Fruit fly (Drosophila melanogaster) whole organism, prepupa: Measurements from ENCODE around the gene Acsx3.
A peak's percentile ranks its signal among the peaks of the same experiment; 100 is the strongest.

Experiments used
- CG11294 ChIP-seq: fragments of 200-800 bp; sonication (Bioruptor generic); IDR thresholded peaks from 2 replicates; pipeline ENCODE4 v1.3.6; 2022; ENCODE audit warnings: missing biosample characterization, missing genetic modification characterization
- CG1621 ChIP-seq: fragments of 200-800 bp; sonication (Bioruptor generic); optimal IDR thresholded peaks from 3 replicates; lab custom pipeline; 2018; ENCODE audit warnings: missing biosample characterization, mild to moderate bottlenecking, missing genetic modification characterization
- CG16779 ChIP-seq: fragments of 200-800 bp; sonication (Bioruptor generic); optimal IDR thresholded peaks from 3 replicates; lab custom pipeline; 2017; ENCODE audit warnings: missing biosample characterization, mild to moderate bottlenecking, missing genetic modification characterization
- CG3032 ChIP-seq: fragments of 200-800 bp; optimal IDR thresholded peaks from 2 replicates; lab custom pipeline; 2019; ENCODE audit warnings: missing biosample characterization, mild to moderate bottlenecking, missing genetic modification characterization, moderate library complexity
- CG34406 ChIP-seq: fragments of 200-800 bp; sonication (Bioruptor generic); optimal IDR thresholded peaks from 3 replicates; lab custom pipeline; 2016; ENCODE audit warnings: missing biosample characterization, missing genetic modification characterization
- CG4318 ChIP-seq: fragments of 200-800 bp; sonication (Bioruptor generic); optimal IDR thresholded peaks from 3 replicates; lab custom pipeline; 2017; ENCODE audit warnings: missing biosample characterization, mild to moderate bottlenecking, missing genetic modification characterization
- CG6808 ChIP-seq: fragments of 200-800 bp; sonication (Bioruptor generic); optimal IDR thresholded peaks from 3 replicates; lab custom pipeline; 2017; ENCODE audit warnings: missing biosample characterization, missing genetic modification characterization, mild to moderate bottlenecking, moderate library complexity, missing genetic modification reagents
- CG6854 ChIP-seq: fragments of 200-800 bp; sonication (Bioruptor generic); optimal IDR thresholded peaks from 2 replicates; lab custom pipeline; 2017; ENCODE audit warnings: missing biosample characterization, mild to moderate bottlenecking, missing genetic modification characterization
- CG7368 ChIP-seq: fragments of 200-800 bp; sonication (Bioruptor generic); optimal IDR thresholded peaks from 3 replicates; lab custom pipeline; 2016; ENCODE audit warnings: missing biosample characterization, missing genetic modification characterization
- CG8119 ChIP-seq: fragments of 200-800 bp; sonication (Bioruptor generic); IDR thresholded peaks from 3 replicates; pipeline ENCODE4 v1.3.6; 2022; ENCODE audit warnings: missing biosample characterization, missing genetic modification characterization
- CG8632 ChIP-seq: fragments of 200-800 bp; sonication (Bioruptor generic); optimal IDR thresholded peaks from 3 replicates; lab custom pipeline; 2016; ENCODE audit warnings: missing biosample characterization, missing genetic modification characterization
- Eip78C ChIP-seq: fragments of 200-800 bp; sonication (Bioruptor generic); peaks from one replicate; lab custom pipeline; 2016; ENCODE audit warnings: missing biosample characterization, missing genetic modification characterization
- Eip93F ChIP-seq: fragments of 200-800 bp; sonication (Bioruptor generic); optimal IDR thresholded peaks from 2 replicates; lab custom pipeline; 2016; ENCODE audit warnings: missing biosample characterization, mild to moderate bottlenecking, missing genetic modification characterization
- Gug ChIP-seq: fragments of 200-800 bp; sonication (Bioruptor generic); IDR thresholded peaks from 2 replicates; pipeline ENCODE4 v1.3.6; 2022; ENCODE audit warnings: missing biosample characterization, missing genetic modification characterization
- Met ChIP-seq: fragments of 200-800 bp; sonication (Bioruptor generic); optimal IDR thresholded peaks from 3 replicates; lab custom pipeline; 2016; ENCODE audit warnings: missing biosample characterization, missing genetic modification characterization
- OdsH ChIP-seq: fragments of 200-800 bp; sonication (Bioruptor generic); optimal IDR thresholded peaks from 3 replicates; lab custom pipeline; 2016; ENCODE audit warnings: missing biosample characterization, missing genetic modification characterization
- Sox102F ChIP-seq: fragments of 200-800 bp; sonication (Bioruptor generic); optimal IDR thresholded peaks from 2 replicates; lab custom pipeline; 2016; ENCODE audit warnings: missing biosample characterization, mild to moderate bottlenecking, missing genetic modification characterization
- Sox14 ChIP-seq: fragments of 200-800 bp; sonication (Bioruptor generic); optimal IDR thresholded peaks from 3 replicates; lab custom pipeline; 2016; ENCODE audit warnings: missing biosample characterization, missing genetic modification characterization
- achi ChIP-seq: fragments of 200-800 bp; sonication (Bioruptor generic); optimal IDR thresholded peaks from 3 replicates; lab custom pipeline; 2016; ENCODE audit warnings: missing biosample characterization, missing genetic modification characterization
- dac ChIP-seq: fragments of 200-800 bp; sonication (Bioruptor generic); optimal IDR thresholded peaks from 2 replicates; lab custom pipeline; 2017; ENCODE audit warnings: missing biosample characterization, mild to moderate bottlenecking, missing genetic modification characterization
- esn ChIP-seq: fragments of 200-800 bp; sonication (Bioruptor generic); optimal IDR thresholded peaks from 2 replicates; lab custom pipeline; 2016; ENCODE audit warnings: missing biosample characterization, mild to moderate bottlenecking, missing genetic modification characterization, moderate library complexity
- fd59A ChIP-seq: fragments of 200-800 bp; sonication (Bioruptor generic); optimal IDR thresholded peaks from 2 replicates; lab custom pipeline; 2017; ENCODE audit warnings: missing biosample characterization, mild to moderate bottlenecking, missing genetic modification characterization, missing genetic modification reagents
- fkh ChIP-seq: fragments of 200-800 bp; sonication (Bioruptor generic); optimal IDR thresholded peaks from 3 replicates; lab custom pipeline; 2017; ENCODE audit warnings: missing biosample characterization, mild to moderate bottlenecking, missing genetic modification characterization, moderate library complexity
- lz ChIP-seq: fragments of 200-800 bp; sonication (Bioruptor generic); optimal IDR thresholded peaks from 3 replicates; lab custom pipeline; 2016; ENCODE audit warnings: missing biosample characterization, missing genetic modification characterization
- salr ChIP-seq, 2 experiments: fragments of 200-800 bp; sonication (Bioruptor generic); optimal IDR thresholded peaks; 3 replicates each; lab custom pipeline; 2016 to 2018; ENCODE audit warnings: missing biosample characterization in 2 of 2, missing genetic modification characterization in 2 of 2, mild to moderate bottlenecking in 1 of 2
- svp ChIP-seq: fragments of 200-800 bp; sonication (Bioruptor generic); peaks from one replicate; lab custom pipeline; 2016; ENCODE audit warnings: missing biosample characterization, missing genetic modification characterization

Gene Acsx3

DNA sequence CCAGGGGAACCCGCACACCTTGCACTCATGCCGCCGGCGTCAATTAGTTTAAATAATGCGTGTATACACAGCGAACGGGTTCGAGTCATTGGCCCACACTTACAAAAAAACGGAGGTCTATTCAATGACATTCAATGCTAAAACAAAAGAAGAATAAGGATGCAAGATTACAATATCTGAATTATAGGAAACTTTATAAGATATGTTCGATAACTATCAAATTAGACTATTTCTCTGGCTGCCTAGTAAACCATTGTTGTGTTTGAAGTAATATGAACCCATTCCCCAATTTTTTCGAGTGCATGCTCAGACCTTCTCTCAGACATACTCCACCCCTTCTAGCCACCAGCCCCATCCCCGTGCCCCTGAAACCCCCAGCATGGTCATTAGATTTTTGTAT lies 39.9 kb downstream of the Acsx3 start (continued):
- TF ChIP-seq lz (no peak), Sox14 (GFP tag; lab: Kevin White, UChicago) (no peak), CG6854 (no peak), fkh (GFP tag; lab: Kevin White, UChicago) (no peak), CG1621 (tag; lab: Kevin White, UChicago) (no peak), salr (GFP tag; optimal IDR thresholded peaks at IDR 0.05; lab: Kevin White, UChicago) (no peak), CG8632 (GFP tag; lab: Kevin White, UChicago) (no peak), Gug (GFP tag; lab: Robert Waterston, UW) (no peak), CG8119 (GFP tag; lab: Robert Waterston, UW) (peak; percentile 42; the same call in 1 of the 3 replicates), Met (no peak)
- TF ChIP-seq, all 60 proteins: peak for 7

DNA sequence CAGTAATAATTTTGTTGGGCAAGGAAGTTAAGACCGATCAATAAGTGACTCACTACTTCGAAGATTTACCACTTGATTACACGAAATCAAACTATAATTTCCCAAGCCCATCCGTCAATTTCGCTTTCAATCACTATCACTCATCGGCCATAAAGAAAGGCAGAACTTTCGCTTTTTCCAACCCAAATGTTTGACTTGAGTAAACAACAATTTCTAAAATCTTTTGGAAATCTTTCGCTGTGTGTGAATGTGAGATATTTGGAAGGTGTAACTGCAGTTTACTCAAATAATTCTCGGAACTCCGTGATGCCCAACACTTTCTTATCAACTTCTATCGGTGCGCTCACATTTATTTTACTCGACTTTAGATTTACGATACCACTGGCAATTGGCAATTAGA lies 41.1 kb downstream of the Acsx3 start:
- TF ChIP-seq esn (GFP tag; lab: Kevin White, UChicago), result no peak
- TF ChIP-seq fkh (GFP tag; lab: Kevin White, UChicago), result peak; percentile 13

DNA sequence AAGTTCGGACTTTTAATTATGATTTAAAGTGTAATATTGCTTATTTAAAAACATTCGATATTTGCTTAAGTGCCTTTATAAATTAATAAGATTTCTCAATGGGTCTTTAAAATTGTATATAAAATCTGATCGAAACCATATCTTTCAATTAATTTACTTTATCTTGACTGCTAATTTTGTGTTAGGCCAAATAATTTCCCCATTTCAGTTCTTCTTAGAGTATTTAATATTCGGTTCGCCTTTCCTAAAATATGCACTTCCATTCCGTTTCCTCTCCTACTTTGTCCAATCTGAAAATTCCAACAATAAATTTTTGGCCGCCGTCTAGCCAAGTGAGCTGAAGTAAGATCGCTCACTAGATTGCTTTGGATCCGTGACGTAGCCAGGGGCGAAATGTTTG lies 43.4 kb downstream of the Acsx3 start:
- TF ChIP-seq CG7368 (no peak), CG11294 (GFP tag; lab: Robert Waterston, UW) (no peak), CG3032 (tag; lab: Kevin White, UChicago) (no peak), Sox102F (no peak), achi (GFP tag; lab: Kevin White, UChicago) (no peak)
- TF ChIP-seq, all 60 proteins: peak for 0

DNA sequence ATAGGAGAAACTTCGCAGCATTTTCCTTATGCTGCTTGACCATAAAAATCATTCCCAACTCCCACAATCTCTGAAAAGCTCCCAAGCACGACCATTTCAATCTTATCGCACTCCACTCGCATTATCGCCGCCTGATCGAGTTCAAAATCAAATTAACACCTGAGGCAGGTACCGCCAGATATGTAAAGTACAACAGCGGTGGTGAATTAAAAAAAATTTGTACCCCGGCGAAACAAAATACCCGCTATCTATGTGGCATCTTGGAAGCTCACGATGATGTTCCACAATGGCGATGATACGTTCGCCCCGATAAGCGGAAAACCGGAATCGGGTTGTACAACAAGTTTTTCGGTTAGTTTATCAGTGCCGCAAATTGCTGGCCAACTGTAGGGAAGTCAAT lies 45.3 kb downstream of the Acsx3 start:
- no peak for TF ChIP-seq Eip93F (GFP tag; lab: Kevin White, UChicago)
- no peak for TF ChIP-seq OdsH (GFP tag; lab: Kevin White, UChicago)
- TF ChIP-seq salr (GFP tag; optimal IDR thresholded peaks at IDR 0.05; lab: Kevin White, UChicago), result no peak
- no peak for TF ChIP-seq CG16779 (tag; lab: Kevin White, UChicago)

DNA sequence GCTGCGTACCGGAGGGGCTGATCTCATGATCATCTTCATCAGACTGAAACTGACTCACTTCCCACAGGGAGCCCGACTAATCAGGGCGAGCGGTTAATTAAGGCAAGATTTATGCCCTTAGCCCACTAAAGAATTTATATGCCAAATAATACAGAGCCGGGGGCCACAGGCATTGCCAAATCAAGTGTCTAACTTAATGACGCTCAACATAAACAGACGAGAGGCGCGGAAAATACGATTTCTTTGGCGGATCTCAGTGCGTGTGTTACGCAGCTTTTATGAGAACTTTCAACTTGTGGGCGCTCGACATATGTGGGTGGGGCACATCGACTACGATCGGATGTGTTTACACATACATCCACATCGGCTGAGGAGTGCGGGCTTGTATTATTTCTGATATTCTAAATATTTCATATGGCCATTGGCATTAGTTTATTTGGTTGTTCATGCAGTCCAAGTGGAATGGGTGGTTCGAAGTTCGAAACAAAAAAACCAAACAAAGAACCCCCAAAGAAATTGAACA lies 45.8 kb downstream of the Acsx3 start:
- TF ChIP-seq Eip78C (GFP tag; lab: Kevin White, UChicago), result no peak
- no peak for TF ChIP-seq salr (GFP tag; optimal IDR thresholded peaks at IDR 0.05; lab: Kevin White, UChicago)
- no peak for TF ChIP-seq CG4318 (GFP tag; lab: Kevin White, UChicago)
- TF ChIP-seq Gug (GFP tag; lab: Robert Waterston, UW), result no peak
- TF ChIP-seq fd59A (GFP tag; lab: Kevin White, UChicago), result no peak
- TF ChIP-seq CG6808 (GFP tag; lab: Kevin White, UChicago), result no peak
- TF ChIP-seq, all 60 proteins: peak for 0

DNA sequence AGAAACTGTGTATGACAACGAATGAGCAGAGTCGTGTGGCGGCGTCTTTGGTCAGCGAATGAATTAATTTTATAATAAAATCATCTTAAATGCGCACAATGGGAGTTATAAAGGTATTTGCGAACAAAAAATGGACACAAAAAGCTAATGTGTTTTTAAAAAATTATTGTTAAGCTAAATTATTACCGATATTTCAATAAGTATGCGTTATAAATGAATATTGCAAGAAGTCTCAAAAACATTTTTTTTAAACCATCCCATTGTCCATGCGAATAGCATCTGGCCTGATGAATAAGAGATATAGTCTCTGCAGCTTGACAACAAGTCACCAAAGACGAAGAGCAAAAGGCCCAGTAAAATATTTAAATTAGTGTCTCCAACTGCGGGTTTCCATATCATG lies 49.9 kb downstream of the Acsx3 start:
- TF ChIP-seq CG34406 (GFP tag; lab: Kevin White, UChicago) (peak; percentile 8), svp (GFP tag; lab: Kevin White, UChicago) (peak; percentile 49), dac (GFP tag; lab: Kevin White, UChicago) (no peak), Sox14 (GFP tag; lab: Kevin White, UChicago) (no peak), CG3032 (tag; lab: Kevin White, UChicago) (no peak), Eip78C (GFP tag; lab: Kevin White, UChicago) (peak; percentile 25), esn (GFP tag; lab: Kevin White, UChicago) (no peak)
